Fruit fly (Drosophila melanogaster): ENCODE data around the gene CG34277.

- TF ChIP-seq Dif (GFP tag; optimal IDR thresholded peaks at IDR 0.05; ENCODE audit: partially characterized antibody) (no peak), br (GFP tag; optimal IDR thresholded peaks at IDR 0.05) (no peak), CG9705 (GFP tag; optimal IDR thresholded peaks at IDR 0.05) (no peak), rgr (GFP tag; optimal IDR thresholded peaks at IDR 0.05) (no peak), fru (GFP tag; optimal IDR thresholded peaks at IDR 0.05) (no peak)
Measured at dm6 chr3R:5320672-5321071, 48.7 kb upstream of the CG34277 start.

Data from whole organism, wandering third instar larva.